Worm (Caenorhabditis elegans) whole organism, mixed stage, embryonic: ENCODE measurements around the gene catp-2.

Experiments used
- hlh-1 ChIP-seq: fragments of 150-350 bp; optimal IDR thresholded peaks from 2 replicates; lab custom pipeline; 2014; ENCODE audit warnings: missing biosample characterization, missing genetic modification reagents, missing genetic modification characterization
- lin-13 ChIP-seq: fragments of 150-350 bp; optimal IDR thresholded peaks from 2 replicates; lab custom pipeline; 2014; ENCODE audit warnings: missing biosample characterization, missing genetic modification characterization
- lsy-2 ChIP-seq: fragments of 150-350 bp; optimal IDR thresholded peaks from 2 replicates; lab custom pipeline; 2014; ENCODE audit warnings: missing biosample characterization, missing genetic modification characterization
- mep-1 ChIP-seq: fragments of 150-350 bp; optimal IDR thresholded peaks from 2 replicates; lab custom pipeline; 2017; ENCODE audit warnings: missing biosample characterization, missing genetic modification reagents, missing genetic modification characterization, inconsistent platforms
- nhr-237 ChIP-seq: fragments of 150-350 bp; optimal IDR thresholded peaks from 2 replicates; lab custom pipeline; 2014; ENCODE audit warnings: missing biosample characterization, missing genetic modification characterization
- unc-39 ChIP-seq: fragments of 150-350 bp; optimal IDR thresholded peaks from 2 replicates; lab custom pipeline; 2014; ENCODE audit warnings: missing biosample characterization, missing genetic modification characterization
- unc-62 ChIP-seq: fragments of 150-350 bp; optimal IDR thresholded peaks from 2 replicates; lab custom pipeline; 2014; ENCODE audit warnings: missing biosample characterization, missing genetic modification reagents, missing genetic modification characterization
- zip-8 ChIP-seq: fragments of 150-350 bp; optimal IDR thresholded peaks from 2 replicates; lab custom pipeline; 2014; ENCODE audit warnings: missing biosample characterization, missing genetic modification characterization

DNA sequence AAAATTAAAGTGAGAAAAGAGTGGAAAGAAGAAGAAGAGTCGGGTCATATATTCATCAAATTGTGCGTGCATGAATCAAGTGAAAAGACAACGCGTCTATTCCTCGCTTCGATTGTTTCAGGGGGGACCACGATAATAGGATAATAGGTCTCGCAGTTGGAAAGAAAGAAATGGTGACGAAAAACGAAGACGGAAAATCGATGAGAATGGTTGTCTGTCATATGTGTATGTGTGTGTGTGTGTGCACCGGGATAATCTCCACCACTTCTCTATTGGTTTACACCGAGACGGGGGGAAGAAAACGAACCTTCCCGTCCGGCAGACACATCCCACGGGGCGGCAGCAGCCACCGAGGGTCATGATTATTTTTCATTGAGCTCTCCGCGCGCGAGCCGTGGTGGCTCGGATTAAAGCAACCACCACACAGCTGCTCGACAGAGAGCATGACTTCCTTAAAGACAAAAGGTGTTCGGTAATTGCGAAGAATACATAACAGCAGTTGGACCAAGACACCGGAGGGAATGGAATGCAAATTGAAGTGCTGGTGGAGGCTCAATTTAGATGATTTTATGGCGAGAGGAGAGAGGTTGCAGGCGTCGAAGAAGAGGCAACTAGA lies 29.6 kb downstream of the catp-2 start:
- TF ChIP-seq nhr-237 (tag; lab: Kevin White, UChicago) (no peak), lsy-2 (tag; lab: Kevin White, UChicago) (no peak), unc-62 (peak; percentile 63), zip-8 (tag; lab: Kevin White, UChicago) (no peak), unc-39 (tag; lab: Kevin White, UChicago) (no peak), hlh-1 (tag; lab: Kevin White, UChicago) (peak; percentile 69), mep-1 (tag; lab: Kevin White, UChicago) (no peak), lin-13 (no peak)
